Worm (Caenorhabditis elegans): ENCODE results near the gene grd-4.

Gene grd-4

DNA sequence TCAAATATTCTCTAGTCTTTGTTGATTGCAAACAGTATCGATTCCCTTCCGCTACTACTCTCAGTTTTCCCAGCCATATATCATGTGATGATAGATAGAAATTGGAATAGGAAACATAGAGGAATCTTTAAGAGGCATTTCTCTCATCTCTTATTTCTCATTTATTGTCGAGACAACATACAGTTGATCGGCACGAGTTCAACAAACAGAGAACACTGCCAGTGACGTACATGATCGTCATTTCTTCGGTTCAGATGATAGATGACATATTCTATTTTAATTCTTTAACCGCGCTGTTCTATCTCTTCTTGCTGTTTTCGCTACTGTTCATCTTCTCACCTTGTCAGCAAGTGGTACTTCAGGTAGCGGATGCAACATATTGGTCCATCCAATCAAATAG is 25.9 kb upstream of the grd-4 start:
- TF ChIP-seq skn-1 (tag; optimal IDR thresholded peaks at IDR 0.05), result peak; percentile 27
- no peak for TF ChIP-seq unc-62 (GFP tag; optimal IDR thresholded peaks at IDR 0.05)
- TF ChIP-seq nhr-71 (tag; optimal IDR thresholded peaks at IDR 0.05), result peak; percentile 93
- TF ChIP-seq nhr-11 (tag; optimal IDR thresholded peaks at IDR 0.05), result no peak
- TF ChIP-seq vab-15 (tag; optimal IDR thresholded peaks at IDR 0.05), result peak; percentile 42
- peak; percentile 90 for TF ChIP-seq lin-14 (GFP tag; optimal IDR thresholded peaks at IDR 0.05)
- TF ChIP-seq jun-1 (tag; optimal IDR thresholded peaks at IDR 0.05), result no peak
- TF ChIP-seq grh-1 (GFP tag; IDR thresholded peaks at IDR 0.05), result peak; percentile 81
- peak; percentile 65 for TF ChIP-seq ztf-4 (tag; optimal IDR thresholded peaks at IDR 0.05)
- TF ChIP-seq mab-9 (GFP tag; IDR thresholded peaks at IDR 0.05), result no peak
- no peak for TF ChIP-seq zag-1 (tag; optimal IDR thresholded peaks at IDR 0.05)
- no peak for TF ChIP-seq ces-1 (GFP tag; optimal IDR thresholded peaks at IDR 0.05)
- TF ChIP-seq lin-15B (tag; optimal IDR thresholded peaks at IDR 0.05), result no peak
- TF ChIP-seq nhr-85 (tag), result peak; percentile 100
- peak; percentile 44 for TF ChIP-seq nhr-237 (tag; optimal IDR thresholded peaks at IDR 0.05)
- peak; percentile 63 for TF ChIP-seq lir-3 (tag; optimal IDR thresholded peaks at IDR 0.05; ENCODE audit: poor library complexity)
- peak; percentile 13 for TF ChIP-seq xbp-1 (tag; optimal IDR thresholded peaks at IDR 0.05)
- no peak for TF ChIP-seq ztf-11 (tag; optimal IDR thresholded peaks at IDR 0.05)
- TF ChIP-seq snu-23 (GFP tag; optimal IDR thresholded peaks at IDR 0.05), result peak; percentile 87
- TF ChIP-seq mdl-1 (tag; optimal IDR thresholded peaks at IDR 0.05), result peak in 1 of 2 experiments; percentile 74
- no peak for TF ChIP-seq efl-3 (GFP tag; optimal IDR thresholded peaks at IDR 0.05)
- TF ChIP-seq ceh-63 (GFP tag; optimal IDR thresholded peaks at IDR 0.05), result no peak
- peak; percentile 83 for TF ChIP-seq nhr-90 (tag; optimal IDR thresholded peaks at IDR 0.05; ENCODE audit: poor library complexity)
- TF ChIP-seq pag-3 (tag; optimal IDR thresholded peaks at IDR 0.05; ENCODE audit: borderline replicate concordance, insufficient read depth), result no peak
- no peak for TF ChIP-seq nhr-76 (tag; optimal IDR thresholded peaks at IDR 0.05)
- TF ChIP-seq hlh-17 (GFP tag; optimal IDR thresholded peaks at IDR 0.05; ENCODE audit: borderline replicate concordance), result no peak
- TF ChIP-seq sox-4 (tag; optimal IDR thresholded peaks at IDR 0.05), result no peak
- no peak for TF ChIP-seq alr-1 (tag; optimal IDR thresholded peaks at IDR 0.05; ENCODE audit: borderline replicate concordance)
- TF ChIP-seq egl-27 (tag; optimal IDR thresholded peaks at IDR 0.05), result peak in 1 of 2 experiments; percentile 61
- peak; percentile 1 for TF ChIP-seq hpl-2 (GFP tag; optimal IDR thresholded peaks at IDR 0.05)
- TF ChIP-seq Y116A8C.19 (tag; optimal IDR thresholded peaks at IDR 0.05; ENCODE audit: borderline replicate concordance), result no peak
- TF ChIP-seq elt-3 (tag; optimal IDR thresholded peaks at IDR 0.05), result peak; percentile 42 to 99 (median 88)
- TF ChIP-seq nhr-12 (tag; optimal IDR thresholded peaks at IDR 0.05), result no peak
- TF ChIP-seq lin-35 (GFP tag; optimal IDR thresholded peaks at IDR 0.05), result peak in 1 of 2 experiments; percentile 78
- TF ChIP-seq efl-1 (optimal IDR thresholded peaks at IDR 0.05), result peak in 1 of 2 experiments; percentile 2
- TF ChIP-seq efl-1 (GFP tag; optimal IDR thresholded peaks at IDR 0.05 in 1 of 2), result peak in 1 of 2 experiments; percentile 80
- no peak for TF ChIP-seq fkh-10 (GFP tag; optimal IDR thresholded peaks at IDR 0.05)
- no peak for TF ChIP-seq aly-2 (tag; optimal IDR thresholded peaks at IDR 0.05)
- peak; percentile 39 for TF ChIP-seq C16A3.4 (tag; optimal IDR thresholded peaks at IDR 0.05)
- TF ChIP-seq nhr-20 (tag; optimal IDR thresholded peaks at IDR 0.05), result peak; percentile 99
- TF ChIP-seq swsn-7 (tag; optimal IDR thresholded peaks at IDR 0.05), result no peak
- peak; percentile 93 for TF ChIP-seq unc-130 (tag; optimal IDR thresholded peaks at IDR 0.05)
- TF ChIP-seq fkh-4 (tag; optimal IDR thresholded peaks at IDR 0.05; ENCODE audit: borderline replicate concordance), result no peak
- no peak for TF ChIP-seq fos-1 (tag; optimal IDR thresholded peaks at IDR 0.05)
- TF ChIP-seq nhr-19 (GFP tag; conservative IDR thresholded peaks at IDR 0.05), result peak; percentile 82
- TF ChIP-seq lin-13 (GFP tag; optimal IDR thresholded peaks at IDR 0.05), result peak; percentile 1
- peak; percentile 43 for TF ChIP-seq irx-1 (tag; optimal IDR thresholded peaks at IDR 0.05)
- no peak for TF ChIP-seq lin-39 (tag; optimal IDR thresholded peaks at IDR 0.05)
- TF ChIP-seq mep-1 (tag; optimal IDR thresholded peaks at IDR 0.05), result peak; percentile 66
- no peak for TF ChIP-seq zip-4 (GFP tag; optimal IDR thresholded peaks at IDR 0.05)
- peak; percentile 82 for TF ChIP-seq blmp-1 (tag; optimal IDR thresholded peaks at IDR 0.05)
- TF ChIP-seq ceh-90 (tag; optimal IDR thresholded peaks at IDR 0.05), result no peak
- TF ChIP-seq ceh-88 (GFP tag; IDR thresholded peaks at IDR 0.05), result 0 out of 2 replicates have a peak, but pooled peaks have one; percentile 7
